Worm (Caenorhabditis elegans): ENCODE results near the gene C09B9.2.
"Not testable (repeated sequence)": the region's sequence is repeated elsewhere in the genome, so short reads cannot be mapped to it uniquely, and the experiment has no call there.

ce11 chrIV:5016461-5016860, 12.6 kb upstream of the C09B9.2 start, which contains the start of gene ssq-4:
- not testable (repeated sequence) for TF ChIP-seq unc-98 (GFP tag; IDR thresholded peaks at IDR 0.05); nhr-12 (tag; optimal IDR thresholded peaks at IDR 0.05); jun-1 (tag; optimal IDR thresholded peaks at IDR 0.05); sup-37 (GFP tag; optimal IDR thresholded peaks at IDR 0.05); lsy-2 (tag; optimal IDR thresholded peaks at IDR 0.05); snpc-4 (tag; optimal IDR thresholded peaks at IDR 0.05); nhr-237 (tag; optimal IDR thresholded peaks at IDR 0.05); unc-62 (GFP tag; optimal IDR thresholded peaks at IDR 0.05); unc-130 (tag; optimal IDR thresholded peaks at IDR 0.05); skn-1 (tag; optimal IDR thresholded peaks at IDR 0.05); lin-39 (tag; optimal IDR thresholded peaks at IDR 0.05)

Data from whole organism, L1 larva.